Worm (Caenorhabditis elegans) whole organism, L3 larva: Measurements from ENCODE around the gene col-146.

Experiments used
- R02D3.7 ChIP-seq: fragments of 150-350 bp; optimal IDR thresholded peaks from 2 replicates; lab custom pipeline; 2014; ENCODE audit warnings: missing biosample characterization, missing genetic modification characterization
- ceh-16 ChIP-seq: sonication (generic microtip); optimal IDR thresholded peaks from 2 replicates; lab custom pipeline; 2017; ENCODE audit warnings: missing biosample characterization, missing genetic modification characterization
- ceh-82 ChIP-seq: fragments of 150-350 bp; optimal IDR thresholded peaks from 2 replicates; lab custom pipeline; 2014; ENCODE audit warnings: missing biosample characterization, missing genetic modification characterization
- ceh-9 ChIP-seq: sonication (generic microtip); optimal IDR thresholded peaks from 2 replicates; lab custom pipeline; 2018; ENCODE audit warnings: missing biosample characterization, missing genetic modification characterization
- daf-12 ChIP-seq: fragments of 150-350 bp; optimal IDR thresholded peaks from 2 replicates; lab custom pipeline; 2014; ENCODE audit warnings: missing biosample characterization, missing genetic modification reagents, missing genetic modification characterization
- egl-5 ChIP-seq: fragments of 150-350 bp; optimal IDR thresholded peaks from 2 replicates; lab custom pipeline; 2017; ENCODE audit warnings: missing biosample characterization, missing genetic modification reagents, missing genetic modification characterization, inconsistent platforms
- elt-2 ChIP-seq: sonication (generic microtip); optimal IDR thresholded peaks from 2 replicates; lab custom pipeline; 2016; ENCODE audit warnings: missing genetic modification reagents, mild to moderate bottlenecking, missing genetic modification characterization, missing compliant biosample characterization
- elt-3 ChIP-seq, 3 experiments: fragments of 150-350 bp in 1 of 3; sonication (generic microtip) in 2 of 3; optimal IDR thresholded peaks; 2 replicates in 2 of 3; 4 replicates in 1 of 3; lab custom pipeline; 2014 to 2017; ENCODE audit warnings: missing biosample characterization in 3 of 3, missing genetic modification characterization in 3 of 3
- fkh-2 ChIP-seq: fragments of 150-350 bp; optimal IDR thresholded peaks from 2 replicates; lab custom pipeline; 2014; ENCODE audit warnings: missing biosample characterization, missing genetic modification reagents, missing genetic modification characterization
- fos-1 ChIP-seq: fragments of 150-350 bp; optimal IDR thresholded peaks from 2 replicates; lab custom pipeline; 2014; ENCODE audit warnings: missing biosample characterization, missing genetic modification characterization
- hmg-11 ChIP-seq: sonication (generic microtip); optimal IDR thresholded peaks from 2 replicates; lab custom pipeline; 2016; ENCODE audit warnings: missing genetic modification characterization, missing compliant biosample characterization
- mdl-1 ChIP-seq: fragments of 150-350 bp; optimal IDR thresholded peaks from 2 replicates; lab custom pipeline; 2014; ENCODE audit warnings: missing biosample characterization, missing genetic modification characterization
- mml-1 ChIP-seq: fragments of 150-350 bp; sonication (generic microtip); optimal IDR thresholded peaks from 3 replicates; lab custom pipeline; 2014; ENCODE audit warnings: missing biosample characterization, missing genetic modification characterization
- nfya-1 ChIP-seq: sonication (generic microtip); optimal IDR thresholded peaks from 2 replicates; lab custom pipeline; 2017; ENCODE audit warnings: missing genetic modification characterization, mild to moderate bottlenecking, missing compliant biosample characterization, antibody characterized with exemption, moderate library complexity; ENCODE audit not compliant: insufficient read depth
- nhr-11 ChIP-seq: fragments of 150-350 bp; optimal IDR thresholded peaks from 2 replicates; lab custom pipeline; 2014; ENCODE audit warnings: missing biosample characterization, missing genetic modification characterization
- nhr-12 ChIP-seq: fragments of 150-350 bp; optimal IDR thresholded peaks from 2 replicates; lab custom pipeline; 2014; ENCODE audit warnings: missing biosample characterization, missing genetic modification characterization
- nhr-23 ChIP-seq: fragments of 150-350 bp; optimal IDR thresholded peaks from 2 replicates; lab custom pipeline; 2014; ENCODE audit warnings: missing biosample characterization, missing genetic modification reagents, missing genetic modification characterization
- nhr-237 ChIP-seq: fragments of 150-350 bp; optimal IDR thresholded peaks from 2 replicates; lab custom pipeline; 2014; ENCODE audit warnings: missing biosample characterization, missing genetic modification characterization
- nhr-25 ChIP-seq: sonication (generic microtip); optimal IDR thresholded peaks from 2 replicates; lab custom pipeline; 2017; ENCODE audit warnings: missing biosample characterization, missing genetic modification characterization
- nhr-28 ChIP-seq: fragments of 150-350 bp; optimal IDR thresholded peaks from 2 replicates; lab custom pipeline; 2014; ENCODE audit warnings: missing biosample characterization, missing genetic modification characterization
- nhr-43 ChIP-seq: sonication (generic microtip); optimal IDR thresholded peaks from 2 replicates; lab custom pipeline; 2016; ENCODE audit warnings: mild to moderate bottlenecking, missing genetic modification characterization, missing compliant biosample characterization; ENCODE audit not compliant: poor library complexity, severe bottlenecking
- nhr-67 ChIP-seq: fragments of 150-350 bp; optimal IDR thresholded peaks from 2 replicates; lab custom pipeline; 2014; ENCODE audit warnings: missing biosample characterization, missing genetic modification characterization
- nhr-76 ChIP-seq: fragments of 150-350 bp; sonication (generic microtip); optimal IDR thresholded peaks from 5 replicates; lab custom pipeline; 2014; ENCODE audit warnings: missing biosample characterization, missing genetic modification characterization
- pha-4 ChIP-seq: fragments of 150-350 bp; optimal IDR thresholded peaks from 2 replicates; lab custom pipeline; 2014; ENCODE audit warnings: missing biosample characterization, missing genetic modification reagents, missing genetic modification characterization
- pqm-1 ChIP-seq: fragments of 150-350 bp; optimal IDR thresholded peaks from 2 replicates; lab custom pipeline; 2017; ENCODE audit warnings: missing biosample characterization, missing genetic modification characterization, inconsistent platforms
- sea-2 ChIP-seq: fragments of 150-350 bp; sonication (generic microtip); optimal IDR thresholded peaks from 4 replicates; lab custom pipeline; 2014; ENCODE audit warnings: missing biosample characterization, missing genetic modification reagents, missing genetic modification characterization
- skn-1 ChIP-seq: fragments of 150-350 bp; optimal IDR thresholded peaks from 2 replicates; lab custom pipeline; 2014; ENCODE audit warnings: missing biosample characterization, missing genetic modification characterization
- snpc-4 ChIP-seq: fragments of 150-350 bp; optimal IDR thresholded peaks from 2 replicates; lab custom pipeline; 2014; ENCODE audit warnings: missing biosample characterization, missing genetic modification characterization
- tbx-2 ChIP-seq: sonication (generic microtip); optimal IDR thresholded peaks from 2 replicates; lab custom pipeline; 2016; ENCODE audit warnings: mild to moderate bottlenecking, missing genetic modification characterization, missing compliant biosample characterization
- unc-39 ChIP-seq: sonication (generic microtip); optimal IDR thresholded peaks from 4 replicates; lab custom pipeline; 2017; ENCODE audit warnings: missing biosample characterization, missing genetic modification characterization
- unc-62 ChIP-seq: fragments of 150-350 bp; sonication (generic microtip); optimal IDR thresholded peaks from 4 replicates; lab custom pipeline; 2014; ENCODE audit warnings: missing biosample characterization, missing genetic modification reagents, missing genetic modification characterization
- zag-1 ChIP-seq: fragments of 150-350 bp; optimal IDR thresholded peaks from 2 replicates; lab custom pipeline; 2014; ENCODE audit warnings: missing biosample characterization, missing genetic modification characterization
- ztf-11 ChIP-seq: fragments of 150-350 bp; optimal IDR thresholded peaks from 2 replicates; lab custom pipeline; 2014; ENCODE audit warnings: missing biosample characterization, missing genetic modification characterization
- ztf-4 ChIP-seq: fragments of 150-350 bp; optimal IDR thresholded peaks from 2 replicates; lab custom pipeline; 2014; ENCODE audit warnings: missing biosample characterization, missing genetic modification characterization

col-146 gene

ce11 chrV:9616687-9617086 lies 13.1 kb upstream of the col-146 start:
- TF ChIP-seq nhr-237 (tag; lab: Kevin White, UChicago) (no peak), ceh-9 (no peak), ceh-16 (tag; lab: Kevin White, UChicago) (no peak), nhr-25 (no peak)
- TF ChIP-seq, all 47 proteins: peak for 0

ce11 chrV:9618420-9618819 lies 11.3 kb upstream of the col-146 start:
- TF ChIP-seq elt-3 (tag; optimal IDR thresholded peaks at IDR 0.05; lab: Kevin White, UChicago): no peak
- TF ChIP-seq ztf-11 (tag; lab: Kevin White, UChicago): no peak
- TF ChIP-seq pqm-1 (tag; lab: Kevin White, UChicago): no peak
- TF ChIP-seq ceh-82 (tag; lab: Kevin White, UChicago): no peak
- TF ChIP-seq mml-1 (tag; lab: Kevin White, UChicago): no peak
- no peak for TF ChIP-seq skn-1 (tag; lab: Kevin White, UChicago)
- TF ChIP-seq, all 47 proteins: peak for 0

ce11 chrV:9618919-9619318 lies 10.8 kb upstream of the col-146 start, which contains the start of gene idpc-7:
Gene idpc-7, minus strand, starts transcription at chrV:9619019.
- no peak for TF ChIP-seq elt-2 (tag; lab: Kevin White, UChicago)
- TF ChIP-seq nhr-23 (tag; lab: Kevin White, UChicago): no peak

ce11 chrV:9619850-9620249 lies 9.9 kb upstream of the col-146 start, which contains the start of gene idpc-6:
Gene idpc-6, plus strand, starts transcription at chrV:9620150.
- no peak for TF ChIP-seq pha-4
- no peak for TF ChIP-seq tbx-2 (tag; lab: Kevin White, UChicago)
- no peak for TF ChIP-seq nhr-237 (tag; lab: Kevin White, UChicago)
- TF ChIP-seq hmg-11 (tag; lab: Kevin White, UChicago): no peak
- no peak for TF ChIP-seq ceh-82 (tag; lab: Kevin White, UChicago)
- no peak for TF ChIP-seq unc-39 (tag; lab: Kevin White, UChicago)
- TF ChIP-seq nfya-1: no peak
- no peak for TF ChIP-seq unc-62 (GFP tag; lab: Kevin White, UChicago)
- no peak for TF ChIP-seq mdl-1 (tag; lab: Kevin White, UChicago)
- no peak for TF ChIP-seq snpc-4
- TF ChIP-seq nhr-12 (tag; lab: Kevin White, UChicago): no peak
- TF ChIP-seq nhr-67 (tag; lab: Kevin White, UChicago): no peak
- no peak for TF ChIP-seq ceh-9
- no peak for TF ChIP-seq sea-2 (GFP tag; lab: Kevin White, UChicago)
- no peak for TF ChIP-seq zag-1 (tag; lab: Kevin White, UChicago)
- no peak for TF ChIP-seq R02D3.7 (tag; lab: Kevin White, UChicago)
- no peak for TF ChIP-seq nhr-28
- no peak for TF ChIP-seq pqm-1 (tag; lab: Kevin White, UChicago)
- TF ChIP-seq daf-12: no peak
- TF ChIP-seq fos-1: no peak

- TF ChIP-seq nhr-67 (tag; lab: Kevin White, UChicago) (no peak), unc-62 (GFP tag; lab: Kevin White, UChicago) (no peak), pha-4 (no peak), ceh-9 (no peak), pqm-1 (tag; lab: Kevin White, UChicago) (no peak), nhr-76 (no peak), unc-39 (tag; lab: Kevin White, UChicago) (no peak), egl-5 (tag; lab: Kevin White, UChicago) (no peak), nhr-28 (no peak), elt-2 (tag; lab: Kevin White, UChicago) (no peak)
These were observed 9.3 kb upstream of the col-146 start for ce11 chrV:9620417-9620816.

ce11 chrV:9621437-9621836 lies 8.3 kb upstream of the col-146 start:
- TF ChIP-seq nhr-28 (no peak), pha-4 (peak; percentile 51)
- TF ChIP-seq, all 47 proteins: peak for 1

ce11 chrV:9622834-9623233 lies 6.9 kb upstream of the col-146 start, which contains the start of gene idpc-5:
Gene idpc-5, minus strand, starts transcription at chrV:9622934.
- TF ChIP-seq nhr-25: no peak
- TF ChIP-seq fkh-2 (tag; lab: Kevin White, UChicago): no peak
- TF ChIP-seq nhr-11 (tag; lab: Kevin White, UChicago): no peak
- no peak for TF ChIP-seq ztf-4 (tag; lab: Kevin White, UChicago)
- TF ChIP-seq pha-4: no peak
- TF ChIP-seq nhr-12 (tag; lab: Kevin White, UChicago): no peak
- TF ChIP-seq ztf-11 (tag; lab: Kevin White, UChicago): no peak
- no peak for TF ChIP-seq nhr-43 (tag; lab: Kevin White, UChicago)
- TF ChIP-seq egl-5 (tag; lab: Kevin White, UChicago): no peak
- TF ChIP-seq ceh-16 (tag; lab: Kevin White, UChicago): no peak
- TF ChIP-seq nhr-76: no peak
- TF ChIP-seq nhr-23 (tag; lab: Kevin White, UChicago): no peak
